Fruit fly (Drosophila melanogaster) whole organism, wandering third instar larva: Measurements from ENCODE around the gene CG9515.

Source experiments
- CG9705 ChIP-seq: fragments of 200-800 bp; sonication (Bioruptor generic); optimal IDR thresholded peaks from 2 replicates; lab custom pipeline; 2018; ENCODE audit warnings: missing biosample characterization, mild to moderate bottlenecking, missing genetic modification characterization
- Dfd ChIP-seq: fragments of >200 bp; optimal IDR thresholded peaks from 2 replicates; lab custom pipeline; 2017; ENCODE audit warnings: missing biosample characterization, missing genetic modification characterization
- Dif ChIP-seq: fragments of 200-275, 200-300 bp; sonication (Bioruptor generic); optimal IDR thresholded peaks from 2 replicates; lab custom pipeline; 2018; ENCODE audit warnings: missing biosample characterization, missing genetic modification characterization; ENCODE audit not compliant: partially characterized antibody
- Hnf4 ChIP-seq: fragments of 200-800 bp; sonication (Bioruptor generic); optimal IDR thresholded peaks from 2 replicates; lab custom pipeline; 2016; ENCODE audit warnings: missing biosample characterization, mild to moderate bottlenecking, missing genetic modification characterization
- Hr78 ChIP-seq: fragments of >200 bp; optimal IDR thresholded peaks from 2 replicates; lab custom pipeline; 2017; ENCODE audit warnings: missing biosample characterization, missing genetic modification characterization
- Mio ChIP-seq: sonication (Bioruptor generic); optimal IDR thresholded peaks from 2 replicates; lab custom pipeline; 2016; ENCODE audit warnings: missing biosample characterization, missing genetic modification characterization
- br ChIP-seq: fragments of 200-800 bp; sonication (Bioruptor generic); optimal IDR thresholded peaks from 2 replicates; lab custom pipeline; 2016; ENCODE audit warnings: missing biosample characterization, missing genetic modification characterization
- dsf ChIP-seq: sonication (Bioruptor generic); optimal IDR thresholded peaks from 2 replicates; lab custom pipeline; 2016; ENCODE audit warnings: missing biosample characterization, missing genetic modification characterization, borderline replicate concordance
- jim ChIP-seq: fragments of 175-275, 200-325 bp; sonication (Bioruptor generic); optimal IDR thresholded peaks from 2 replicates; lab custom pipeline; 2016; ENCODE audit warnings: missing biosample characterization, mild to moderate bottlenecking, missing genetic modification characterization
- psq ChIP-seq: fragments of 200-800 bp; sonication (Bioruptor generic); optimal IDR thresholded peaks from 3 replicates; lab custom pipeline; 2017; ENCODE audit warnings: missing biosample characterization, mild to moderate bottlenecking, missing genetic modification characterization, moderate library complexity

- TF ChIP-seq CG9705 (GFP tag; lab: Kevin White, UChicago) (peak; percentile 3), Dif (GFP tag; lab: Kevin White, UChicago) (no peak), dsf (GFP tag; lab: Kevin White, UChicago) (no peak), Hr78 (no peak), psq (GFP tag; lab: Kevin White, UChicago) (peak; percentile 87), jim (no peak), Mio (GFP tag; lab: Kevin White, UChicago) (no peak), Hnf4 (GFP tag; lab: Kevin White, UChicago) (peak; percentile 66), br (GFP tag; lab: Kevin White, UChicago) (peak; percentile 55), Dfd (GFP tag; lab: Kevin White, UChicago) (no peak)
Measured at dm6 chr2L:8958046-8958497, 15.0 kb upstream of the CG9515 start.
